Worm (Caenorhabditis elegans) whole organism, early embryonic: ENCODE data around the gene F07F6.8.

Experiments
- B0310.2 ChIP-seq: sonication (generic microtip); optimal IDR thresholded peaks from 2 replicates; lab custom pipeline; 2016; ENCODE audit warnings: mild to moderate bottlenecking, missing genetic modification characterization, missing compliant biosample characterization
- F13C5.2 ChIP-seq: sonication (generic microtip); optimal IDR thresholded peaks from 2 replicates; lab custom pipeline; 2017; ENCODE audit warnings: mild to moderate bottlenecking, missing genetic modification characterization, inconsistent platforms, missing compliant biosample characterization
- aly-1 ChIP-seq: sonication (generic microtip); optimal IDR thresholded peaks from 2 replicates; lab custom pipeline; 2016; ENCODE audit warnings: missing genetic modification characterization, missing compliant biosample characterization
- ama-1 ChIP-seq: fragments of 150-350 bp; optimal IDR thresholded peaks from 2 replicates; lab custom pipeline; 2014
- ceh-13 ChIP-seq: fragments of 200-800 bp; sonication (Bioruptor generic); optimal IDR thresholded peaks from 2 replicates; lab custom pipeline; 2018; ENCODE audit warnings: mild to moderate bottlenecking, missing genetic modification characterization, missing compliant biosample characterization
- ceh-36 ChIP-seq: sonication (generic microtip); optimal IDR thresholded peaks from 2 replicates; lab custom pipeline; 2016; ENCODE audit warnings: missing genetic modification characterization, inconsistent platforms, missing compliant biosample characterization
- ets-7 ChIP-seq: sonication (generic microtip); optimal IDR thresholded peaks from 2 replicates; lab custom pipeline; 2016; ENCODE audit warnings: missing genotype, missing genetic modification characterization, missing compliant biosample characterization
- flt-1 ChIP-seq: fragments of 200-800 bp; sonication (Bioruptor generic); IDR thresholded peaks from 2 replicates; pipeline ENCODE4 v1.3.6; 2022; ENCODE audit warnings: missing genetic modification characterization, missing compliant biosample characterization
- hmbx-1 ChIP-seq: sonication (generic microtip); optimal IDR thresholded peaks from 2 replicates; lab custom pipeline; 2016; ENCODE audit warnings: mild to moderate bottlenecking, missing genetic modification characterization, missing compliant biosample characterization
- hmg-4 ChIP-seq: fragments of 200-800 bp; sonication (Bioruptor generic); optimal IDR thresholded peaks from 2 replicates; lab custom pipeline; 2018; ENCODE audit warnings: mild to moderate bottlenecking, missing genetic modification characterization, missing compliant biosample characterization
- hnd-1 ChIP-seq: sonication (generic microtip); optimal IDR thresholded peaks from 2 replicates; lab custom pipeline; 2016; ENCODE audit warnings: missing genetic modification characterization, missing compliant biosample characterization
- pes-1 ChIP-seq: fragments of 200-800 bp; sonication (Bioruptor generic); IDR thresholded peaks from 2 replicates; pipeline ENCODE4 v1.3.6; 2022; ENCODE audit warnings: missing genetic modification reagents, missing genetic modification characterization, missing compliant biosample characterization
- scrt-1 ChIP-seq: fragments of 200-800 bp; sonication (Bioruptor generic); IDR thresholded peaks from 2 replicates; pipeline ENCODE4 v1.3.6; 2022; ENCODE audit warnings: missing genetic modification characterization, missing compliant biosample characterization
- sea-1 ChIP-seq: fragments of 200-800 bp; sonication (Bioruptor generic); conservative IDR thresholded peaks from 2 replicates; pipeline ENCODE4 v1.3.6; 2022; ENCODE audit warnings: missing genetic modification characterization, missing compliant biosample characterization
- tbx-11 ChIP-seq: fragments of 200-800 bp; sonication (Bioruptor generic); IDR thresholded peaks from 2 replicates; pipeline ENCODE4 v1.3.6; 2022; ENCODE audit warnings: missing genetic modification characterization, missing compliant biosample characterization
- tbx-37 ChIP-seq: fragments of 200-800 bp; sonication (Bioruptor generic); conservative IDR thresholded peaks from 2 replicates; pipeline ENCODE4 v1.3.6; 2022; ENCODE audit warnings: missing genetic modification reagents, missing genetic modification characterization, missing compliant biosample characterization
- tra-4 ChIP-seq: sonication (generic microtip); optimal IDR thresholded peaks from 2 replicates; lab custom pipeline; 2017; ENCODE audit warnings: missing genetic modification characterization, missing compliant biosample characterization

The F07F6.8 gene

ce11 chrII:5458683-5459410, 33.3 kb upstream of the F07F6.8 start:
- TF ChIP-seq flt-1 (GFP tag; lab: Robert Waterston, UW): no peak
- no peak for TF ChIP-seq B0310.2 (tag; lab: Kevin White, UChicago)
- no peak for TF ChIP-seq ama-1 (lab: Kevin White, UChicago)
- no peak for TF ChIP-seq tbx-37 (GFP tag; lab: Robert Waterston, UW)

ce11 chrII:5455650-5456355, 30.3 kb upstream of the F07F6.8 start, which contains the start of gene daz-1:
daz-1 (plus strand) TSS chrII:5456305.
- no peak for TF ChIP-seq hnd-1 (tag; lab: Kevin White, UChicago)
- TF ChIP-seq hmbx-1 (tag; lab: Kevin White, UChicago): no peak
- TF ChIP-seq scrt-1: no peak
- TF ChIP-seq tra-4 (tag; lab: Kevin White, UChicago): no peak
- TF ChIP-seq pes-1 (GFP tag; lab: Robert Waterston, UW): no peak
- no peak for TF ChIP-seq B0310.2 (tag; lab: Kevin White, UChicago)
- no peak for TF ChIP-seq flt-1 (GFP tag; lab: Robert Waterston, UW)

ce11 chrII:5453547-5453946, 28.0 kb upstream of the F07F6.8 start, which contains the start of gene dhs-5:
dhs-5 (plus strand) TSS chrII:5453847.
- no peak for TF ChIP-seq ets-7 (tag; lab: Kevin White, UChicago)
- TF ChIP-seq hmg-4 (GFP tag; lab: Kevin White, UChicago): no peak
- TF ChIP-seq flt-1 (GFP tag; lab: Robert Waterston, UW): no peak
- no peak for TF ChIP-seq scrt-1
- no peak for TF ChIP-seq sea-1 (GFP tag; lab: Robert Waterston, UW)
- no peak for TF ChIP-seq ama-1 (lab: Kevin White, UChicago)
- TF ChIP-seq ceh-13 (GFP tag; lab: Kevin White, UChicago): no peak
- no peak for TF ChIP-seq pes-1 (GFP tag; lab: Robert Waterston, UW)
- TF ChIP-seq tbx-37 (GFP tag; lab: Robert Waterston, UW): no peak
- no peak for TF ChIP-seq F13C5.2 (tag; lab: Kevin White, UChicago)
- no peak for TF ChIP-seq hmbx-1 (tag; lab: Kevin White, UChicago)

ce11 chrII:5451278-5451677, 25.7 kb upstream of the F07F6.8 start:
- TF ChIP-seq ceh-36 (tag; lab: Kevin White, UChicago) (no peak), scrt-1 (no peak), hmbx-1 (tag; lab: Kevin White, UChicago) (no peak), F13C5.2 (tag; lab: Kevin White, UChicago) (no peak), flt-1 (GFP tag; lab: Robert Waterston, UW) (no peak), aly-1 (tag; lab: Kevin White, UChicago) (no peak), pes-1 (GFP tag; lab: Robert Waterston, UW) (no peak), B0310.2 (tag; lab: Kevin White, UChicago) (no peak), hnd-1 (tag; lab: Kevin White, UChicago) (no peak), sea-1 (GFP tag; lab: Robert Waterston, UW) (no peak), tbx-11 (GFP tag; lab: Robert Waterston, UW) (no peak), tbx-37 (GFP tag; lab: Robert Waterston, UW) (no peak), ceh-13 (GFP tag; lab: Kevin White, UChicago) (no peak), ama-1 (lab: Kevin White, UChicago) (no peak), hmg-4 (GFP tag; lab: Kevin White, UChicago) (no peak), tra-4 (tag; lab: Kevin White, UChicago) (no peak), ets-7 (tag; lab: Kevin White, UChicago) (no peak)

ce11 chrII:5449620-5450019, 24.1 kb upstream of the F07F6.8 start:
- TF ChIP-seq hmbx-1 (tag; lab: Kevin White, UChicago): no peak
- TF ChIP-seq ceh-36 (tag; lab: Kevin White, UChicago): no peak
- no peak for TF ChIP-seq ets-7 (tag; lab: Kevin White, UChicago)
- no peak for TF ChIP-seq tbx-11 (GFP tag; lab: Robert Waterston, UW)
- no peak for TF ChIP-seq pes-1 (GFP tag; lab: Robert Waterston, UW)
- TF ChIP-seq scrt-1: no peak
- no peak for TF ChIP-seq B0310.2 (tag; lab: Kevin White, UChicago)
- no peak for TF ChIP-seq tra-4 (tag; lab: Kevin White, UChicago)

ce11 chrII:5449219-5449618, 23.7 kb upstream of the F07F6.8 start:
- TF ChIP-seq pes-1 (GFP tag; lab: Robert Waterston, UW) (no peak), hmg-4 (GFP tag; lab: Kevin White, UChicago) (no peak), hnd-1 (tag; lab: Kevin White, UChicago) (no peak), ama-1 (lab: Kevin White, UChicago) (no peak), ceh-13 (GFP tag; lab: Kevin White, UChicago) (no peak), scrt-1 (no peak), tbx-11 (GFP tag; lab: Robert Waterston, UW) (no peak), tbx-37 (GFP tag; lab: Robert Waterston, UW) (no peak)

- TF ChIP-seq F13C5.2 (tag; lab: Kevin White, UChicago): no peak
- TF ChIP-seq sea-1 (GFP tag; lab: Robert Waterston, UW): no peak
- no peak for TF ChIP-seq ets-7 (tag; lab: Kevin White, UChicago)
- no peak for TF ChIP-seq aly-1 (tag; lab: Kevin White, UChicago)
- no peak for TF ChIP-seq hmg-4 (GFP tag; lab: Kevin White, UChicago)
- TF ChIP-seq flt-1 (GFP tag; lab: Robert Waterston, UW): no peak
- no peak for TF ChIP-seq ama-1 (lab: Kevin White, UChicago)
- TF ChIP-seq pes-1 (GFP tag; lab: Robert Waterston, UW): no peak
- no peak for TF ChIP-seq tra-4 (tag; lab: Kevin White, UChicago)
- no peak for TF ChIP-seq scrt-1
- TF ChIP-seq tbx-11 (GFP tag; lab: Robert Waterston, UW): no peak
- no peak for TF ChIP-seq B0310.2 (tag; lab: Kevin White, UChicago)
- TF ChIP-seq tbx-37 (GFP tag; lab: Robert Waterston, UW): no peak
- TF ChIP-seq ceh-13 (GFP tag; lab: Kevin White, UChicago): no peak
- no peak for TF ChIP-seq hnd-1 (tag; lab: Kevin White, UChicago)
- TF ChIP-seq ceh-36 (tag; lab: Kevin White, UChicago): no peak
- no peak for TF ChIP-seq hmbx-1 (tag; lab: Kevin White, UChicago)
These were observed 21.8 kb upstream of the F07F6.8 start, which contains the start of gene cex-1 for ce11 chrII:5447381-5447780. cex-1 (plus strand) TSS chrII:5447681.
